Fruit fly (Drosophila melanogaster): Measurements from ENCODE around the gene Ccp84Ab.

The Ccp84Ab gene

DNA sequence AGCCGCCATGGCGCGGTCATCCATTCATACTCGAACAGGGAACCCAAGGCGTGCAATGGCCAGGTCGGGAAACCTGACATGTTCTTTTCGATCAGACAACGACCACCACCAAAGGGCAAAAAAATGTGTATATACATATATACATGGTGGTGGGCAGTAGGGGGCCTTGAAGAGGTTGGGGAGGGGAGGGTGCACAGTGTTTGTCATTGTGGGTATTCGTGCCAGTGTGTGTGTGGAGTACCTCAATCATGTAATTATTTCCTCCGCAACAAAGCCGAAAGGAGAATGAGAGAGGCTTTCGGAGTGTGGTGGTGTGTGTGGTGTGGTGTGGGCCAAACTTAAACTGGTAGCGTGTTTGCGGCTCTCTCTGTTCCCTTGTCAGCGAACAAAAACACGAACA lies 23.4 kb upstream of the Ccp84Ab start (continued):
- TF ChIP-seq Dll (GFP tag; IDR thresholded peaks at IDR 0.05; ENCODE audit: partially characterized antibody) (0 out of 4 replicates have a peak, but pooled peaks have one; percentile 23), run (tag; optimal IDR thresholded peaks at IDR 0.05) (no peak), NfI (GFP tag; optimal IDR thresholded peaks at IDR 0.05) (no peak), nerfin-1 (tag; optimal IDR thresholded peaks at IDR 0.05) (no peak), cwo (GFP tag; optimal IDR thresholded peaks at IDR 0.05) (no peak), ssp (GFP tag; IDR thresholded peaks at IDR 0.05) (no peak), mam (GFP tag; optimal IDR thresholded peaks at IDR 0.05) (no peak), Rx (GFP tag; IDR thresholded peaks at IDR 0.05) (no peak), CG10654 (GFP tag; optimal IDR thresholded peaks at IDR 0.05) (no peak), cg (GFP tag; optimal IDR thresholded peaks at IDR 0.05) (peak; percentile 70), tgo (GFP tag; IDR thresholded peaks at IDR 0.05) (no peak), pros (GFP tag; optimal IDR thresholded peaks at IDR 0.05) (peak; percentile 47), ab (GFP tag; optimal IDR thresholded peaks at IDR 0.05) (no peak), Elba2 (GFP tag; optimal IDR thresholded peaks at IDR 0.05) (no peak), CG4404 (GFP tag; IDR thresholded peaks at IDR 0.05) (no peak), crc (GFP tag; optimal IDR thresholded peaks at IDR 0.05) (no peak), NC2α (GFP tag; optimal IDR thresholded peaks at IDR 0.05) (no peak), CG15479 (GFP tag; optimal IDR thresholded peaks at IDR 0.05) (no peak), CG31388 (GFP tag; optimal IDR thresholded peaks at IDR 0.05) (no peak), chinmo (GFP tag; IDR thresholded peaks at IDR 0.05; ENCODE audit: partially characterized antibody) (0 out of 4 replicates have a peak, but pooled peaks have one; percentile 26), MTF-1 (GFP tag; optimal IDR thresholded peaks at IDR 0.05; ENCODE audit: borderline replicate concordance) (no peak), Mad (GFP tag; optimal IDR thresholded peaks at IDR 0.05) (no peak), Tbp (GFP tag; optimal IDR thresholded peaks at IDR 0.05) (no peak), zen2 (GFP tag; IDR thresholded peaks at IDR 0.05; ENCODE audit: partially characterized antibody) (no peak), ttk (GFP tag; IDR thresholded peaks at IDR 0.05) (no peak), sug (tag; optimal IDR thresholded peaks at IDR 0.05) (no peak), CG3281 (GFP tag; optimal IDR thresholded peaks at IDR 0.05) (no peak), fu2 (GFP tag; optimal IDR thresholded peaks at IDR 0.05) (no peak), Aef1 (GFP tag; IDR thresholded peaks at IDR 0.05) (no peak), scrt (GFP tag; optimal IDR thresholded peaks at IDR 0.05) (no peak), pita (GFP tag; optimal IDR thresholded peaks at IDR 0.05) (no peak), row (GFP tag; IDR thresholded peaks at IDR 0.05) (no peak), D19A (tag; optimal IDR thresholded peaks at IDR 0.05) (no peak), sqz (GFP tag; optimal IDR thresholded peaks at IDR 0.05) (peak; percentile 40), hkb (optimal IDR thresholded peaks at IDR 0.05) (no peak), hkb (GFP tag; IDR thresholded peaks at IDR 0.05) (no peak), tin (GFP tag; optimal IDR thresholded peaks at IDR 0.05) (no peak), CG11560 (tag; IDR thresholded peaks at IDR 0.05) (no peak), CG11696 (GFP tag; IDR thresholded peaks at IDR 0.05) (no peak), insv (GFP tag; optimal IDR thresholded peaks at IDR 0.05) (no peak), Atf3 (GFP tag; optimal IDR thresholded peaks at IDR 0.05) (no peak), CG10565 (GFP tag; optimal IDR thresholded peaks at IDR 0.05) (no peak)

DNA sequence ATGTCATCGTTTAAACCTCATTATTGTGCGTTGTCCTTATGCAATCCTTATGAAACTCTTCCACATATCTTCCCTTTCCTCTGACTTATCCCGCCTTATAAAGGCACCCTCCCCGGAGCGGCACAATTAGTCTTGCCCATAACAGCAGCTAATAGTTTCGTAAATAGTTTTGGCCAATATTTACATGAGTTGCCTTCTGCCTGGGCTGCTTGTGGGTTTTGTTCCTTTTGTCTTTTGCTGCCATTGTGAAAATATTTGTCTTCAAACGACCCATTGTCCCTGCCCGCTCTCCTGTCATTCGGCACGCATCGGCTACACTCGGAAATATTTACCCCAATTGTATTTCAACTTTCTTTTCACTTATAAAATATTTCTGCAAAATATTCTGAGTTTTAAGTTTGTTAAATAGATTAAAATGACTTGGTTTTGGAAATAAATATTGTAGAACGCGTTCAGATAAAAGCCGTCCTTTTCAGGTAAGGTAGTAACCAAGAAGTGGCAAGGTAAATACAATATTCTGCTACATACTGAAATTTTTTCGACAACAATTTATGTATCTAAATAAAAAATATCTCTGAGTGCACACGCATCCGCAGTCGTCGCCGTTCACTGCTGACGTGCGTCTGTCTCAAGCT lies 21.0 kb upstream of the Ccp84Ab start:
- TF ChIP-seq Gsc (GFP tag; IDR thresholded peaks at IDR 0.05) (no peak), jing (GFP tag; optimal IDR thresholded peaks at IDR 0.05) (no peak), tll (GFP tag; optimal IDR thresholded peaks at IDR 0.05) (peak in 1 of 2 experiments; percentile 94), caup (GFP tag; optimal IDR thresholded peaks at IDR 0.05; ENCODE audit: severe bottlenecking) (no peak), CG4730 (GFP tag; IDR thresholded peaks at IDR 0.05) (no peak), nau (GFP tag; optimal IDR thresholded peaks at IDR 0.05) (no peak), Taf1 (GFP tag; IDR thresholded peaks at IDR 0.05) (no peak), CG6654 (GFP tag; optimal IDR thresholded peaks at IDR 0.05) (peak; percentile 13), Dfd (GFP tag; optimal IDR thresholded peaks at IDR 0.05) (no peak), Ptx1 (GFP tag; IDR thresholded peaks at IDR 0.05) (no peak), ranshi (GFP tag; IDR thresholded peaks at IDR 0.05) (no peak), CG13775 (GFP tag; optimal IDR thresholded peaks at IDR 0.05) (peak; percentile 27)

Measured in whole organism, embryonic.